Worm (Caenorhabditis elegans): ENCODE data around the gene dlc-1.

ce11 chrIII:6430834-6431233 lies 32.7 kb downstream of the dlc-1 start, which contains the start of gene popl-1:
- TF ChIP-seq him-1 (tag; optimal IDR thresholded peaks at IDR 0.05) (no peak), dao-5 (tag; optimal IDR thresholded peaks at IDR 0.05) (no peak)

All from whole organism, L4/young adult.